Worm (Caenorhabditis elegans) whole organism, L4 larva: Measurements from ENCODE around the gene M05D6.3.
A peak's percentile ranks its signal among the peaks of the same experiment; 100 is the strongest.

ENCODE experiments used
- F10B5.3 ChIP-seq: sonication (generic microtip); optimal IDR thresholded peaks from 2 replicates; lab custom pipeline; 2016; ENCODE audit warnings: mild to moderate bottlenecking, missing genetic modification characterization, missing compliant biosample characterization
- F26F4.8 ChIP-seq: fragments of 200-800 bp; sonication (Bioruptor generic); conservative IDR thresholded peaks from 2 replicates; pipeline ENCODE4 v1.3.6; 2022; ENCODE audit warnings: missing genetic modification characterization, missing compliant biosample characterization
- F49E8.2 ChIP-seq: sonication (generic microtip); optimal IDR thresholded peaks from 2 replicates; lab custom pipeline; 2016; ENCODE audit warnings: missing compliant biosample characterization, mild to moderate bottlenecking, missing genetic modification characterization, borderline replicate concordance
- T26A8.4 ChIP-seq: fragments of 200-800 bp; sonication (Bioruptor generic); IDR thresholded peaks from 2 replicates; pipeline ENCODE4 v1.3.6; 2022; ENCODE audit warnings: missing genetic modification characterization, missing compliant biosample characterization
- Y5F2A.4 ChIP-seq: fragments of 200-800 bp; sonication (Bioruptor generic); optimal IDR thresholded peaks from 2 replicates; lab custom pipeline; 2018; ENCODE audit warnings: mild to moderate bottlenecking, missing genetic modification characterization, missing compliant biosample characterization
- ZK337.2 ChIP-seq: fragments of 200-800 bp; sonication (Bioruptor generic); IDR thresholded peaks from 2 replicates; pipeline ENCODE4 v1.3.6; 2022; ENCODE audit warnings: missing genetic modification reagents, missing genetic modification characterization, missing compliant biosample characterization
- aha-1 ChIP-seq: fragments of 150-350 bp; peaks from one replicate; lab custom pipeline; 2014; ENCODE audit warnings: missing biosample characterization, missing genetic modification characterization
- aly-2 ChIP-seq: sonication (generic microtip); optimal IDR thresholded peaks from 2 replicates; lab custom pipeline; 2018; ENCODE audit warnings: missing biosample characterization, missing genetic modification characterization
- ama-1 ChIP-seq: fragments of 150-350 bp; optimal IDR thresholded peaks from 2 replicates; lab custom pipeline; 2014; ENCODE audit warnings: inconsistent platforms, mixed read lengths
- arid-1 ChIP-seq: fragments of 200-800 bp; sonication (Bioruptor generic); conservative IDR thresholded peaks from 2 replicates; pipeline ENCODE4 v1.3.6; 2022; ENCODE audit warnings: missing genetic modification reagents, missing genetic modification characterization, missing compliant biosample characterization
- daf-12 ChIP-seq: fragments of 150-350 bp; optimal IDR thresholded peaks from 2 replicates; lab custom pipeline; 2014; ENCODE audit warnings: missing biosample characterization, missing genetic modification reagents, missing genetic modification characterization
- daf-16 ChIP-seq, 3 experiments: sonication (generic microtip); optimal IDR thresholded peaks; 2 replicates each; lab custom pipeline; 2016 to 2017; ENCODE audit warnings: missing genetic modification characterization in 3 of 3, missing genetic modification reagents in 3 of 3, mild to moderate bottlenecking in 2 of 3, missing compliant biosample characterization in 2 of 3, missing biosample characterization in 1 of 3, moderate library complexity in 1 of 3
- dmd-9 ChIP-seq: fragments of 200-800 bp; sonication (Bioruptor generic); IDR thresholded peaks from 2 replicates; pipeline ENCODE4 v1.3.6; 2022; ENCODE audit warnings: missing genetic modification reagents, missing genetic modification characterization, missing compliant biosample characterization
- dpl-1 ChIP-seq: fragments of 150-350 bp; optimal IDR thresholded peaks from 2 replicates; lab custom pipeline; 2014; ENCODE audit warnings: missing biosample characterization, missing genetic modification reagents, missing genetic modification characterization
- duxl-1 ChIP-seq: sonication (generic microtip); optimal IDR thresholded peaks from 2 replicates; lab custom pipeline; 2016; ENCODE audit warnings: mild to moderate bottlenecking, missing genetic modification characterization, moderate library complexity, missing compliant biosample characterization; ENCODE audit not compliant: poor library complexity
- dve-1 ChIP-seq: sonication (generic microtip); optimal IDR thresholded peaks from 2 replicates; lab custom pipeline; 2017; ENCODE audit warnings: antibody characterized with exemption, mild to moderate bottlenecking, missing genetic modification characterization, missing compliant biosample characterization; ENCODE audit not compliant: insufficient read depth
- egl-43 ChIP-seq: fragments of 200-800 bp; sonication (Bioruptor generic); IDR thresholded peaks from 2 replicates; pipeline ENCODE4 v1.3.6; 2022; ENCODE audit warnings: missing genetic modification reagents, missing genetic modification characterization, missing compliant biosample characterization
- gei-8 ChIP-seq: fragments of 200-800 bp; sonication (Bioruptor generic); optimal IDR thresholded peaks from 2 replicates; lab custom pipeline; 2018; ENCODE audit warnings: mild to moderate bottlenecking, missing genetic modification characterization, missing compliant biosample characterization
- hif-1 ChIP-seq, 2 experiments: sonication (generic microtip); optimal IDR thresholded peaks; 2 replicates each; lab custom pipeline; 2016 to 2017; ENCODE audit warnings: missing compliant biosample characterization in 2 of 2, missing genetic modification characterization in 2 of 2, missing genetic modification reagents in 2 of 2, missing genotype in 2 of 2, mild to moderate bottlenecking in 1 of 2
- hlh-11 ChIP-seq: fragments of 200-800 bp; sonication (Bioruptor generic); optimal IDR thresholded peaks from 2 replicates; lab custom pipeline; 2018; ENCODE audit warnings: mild to moderate bottlenecking, missing genetic modification characterization, missing compliant biosample characterization
- hmg-1.1 ChIP-seq: fragments of 200-800 bp; sonication (Bioruptor generic); IDR thresholded peaks from 2 replicates; pipeline ENCODE4 v1.3.6; 2022; ENCODE audit warnings: missing genetic modification reagents, missing genetic modification characterization, missing compliant biosample characterization
- jun-1 ChIP-seq: fragments of 150-350 bp; optimal IDR thresholded peaks from 2 replicates; lab custom pipeline; 2014; ENCODE audit warnings: missing biosample characterization, missing genetic modification reagents, missing genetic modification characterization
- lin-38 ChIP-seq: fragments of 200-800 bp; sonication (Bioruptor generic); IDR thresholded peaks from 2 replicates; pipeline ENCODE4 v1.3.6; 2022; ENCODE audit warnings: missing genetic modification reagents, missing genetic modification characterization, missing compliant biosample characterization
- lir-3 ChIP-seq: sonication (generic microtip); optimal IDR thresholded peaks from 2 replicates; lab custom pipeline; 2016; ENCODE audit warnings: mild to moderate bottlenecking, missing genetic modification characterization, missing compliant biosample characterization
- madf-5 ChIP-seq, 2 experiments: fragments of 200-800 bp; sonication (Bioruptor generic); IDR thresholded peaks; 2 replicates each; pipeline ENCODE4 v1.3.6; 2022; ENCODE audit warnings: missing compliant biosample characterization in 2 of 2, missing genetic modification characterization in 2 of 2
- mdt-29 ChIP-seq: fragments of 200-800 bp; sonication (Bioruptor generic); IDR thresholded peaks from 2 replicates; pipeline ENCODE4 v1.3.6; 2022; ENCODE audit warnings: missing genetic modification reagents, missing genetic modification characterization, missing compliant biosample characterization
- mxl-3 ChIP-seq: fragments of 200-800 bp; sonication (Bioruptor generic); optimal IDR thresholded peaks from 2 replicates; lab custom pipeline; 2018; ENCODE audit warnings: mild to moderate bottlenecking, missing genetic modification characterization, missing compliant biosample characterization
- nhr-11 ChIP-seq: fragments of 150-350 bp; optimal IDR thresholded peaks from 2 replicates; lab custom pipeline; 2014; ENCODE audit warnings: missing biosample characterization, missing genetic modification characterization
- nhr-111 ChIP-seq: fragments of 200-800 bp; sonication (Bioruptor generic); optimal IDR thresholded peaks from 2 replicates; lab custom pipeline; 2018; ENCODE audit warnings: mild to moderate bottlenecking, missing genetic modification characterization, missing compliant biosample characterization
- nhr-237 ChIP-seq: sonication (generic microtip); optimal IDR thresholded peaks from 2 replicates; lab custom pipeline; 2017; ENCODE audit warnings: missing biosample characterization, missing genetic modification characterization
- nhr-41 ChIP-seq: fragments of 200-800 bp; sonication (Bioruptor generic); IDR thresholded peaks from 2 replicates; pipeline ENCODE4 v1.3.6; 2022; ENCODE audit warnings: missing genetic modification reagents, missing genetic modification characterization, missing compliant biosample characterization
- snpc-1.2 ChIP-seq: fragments of 200-800 bp; sonication (Bioruptor generic); IDR thresholded peaks from 2 replicates; pipeline ENCODE4 v1.3.6; 2022; ENCODE audit warnings: missing genetic modification reagents, missing genetic modification characterization, missing compliant biosample characterization
- tra-1 ChIP-seq: fragments of 200-800 bp; sonication (Bioruptor generic); IDR thresholded peaks from 2 replicates; pipeline ENCODE4 v1.3.6; 2022; ENCODE audit warnings: missing genetic modification reagents, missing genetic modification characterization, missing compliant biosample characterization
- unc-130 ChIP-seq: sonication (generic microtip); optimal IDR thresholded peaks from 2 replicates; lab custom pipeline; 2016; ENCODE audit warnings: missing genetic modification reagents, missing genetic modification characterization, missing compliant biosample characterization
- unc-62 ChIP-seq, 3 experiments: fragments of 150-350 bp in 1 of 3; sonication (generic microtip); optimal IDR thresholded peaks in 2 of 3; peaks in 1 of 3; 1 replicate in 1 of 3; 2 replicates in 2 of 3; lab custom pipeline; 2014 to 2017; ENCODE audit warnings: missing biosample characterization in 3 of 3, missing genetic modification characterization in 3 of 3, missing genetic modification reagents in 3 of 3, missing genotype in 1 of 3
- vab-7 ChIP-seq: fragments of 200-800 bp; sonication (Bioruptor generic); IDR thresholded peaks from 2 replicates; pipeline ENCODE4 v1.3.6; 2022; ENCODE audit warnings: missing genetic modification reagents, missing genetic modification characterization, missing compliant biosample characterization
- zip-11 ChIP-seq: fragments of 200-800 bp; sonication (Bioruptor generic); IDR thresholded peaks from 2 replicates; pipeline ENCODE4 v1.3.6; 2022; ENCODE audit warnings: missing genetic modification characterization, missing compliant biosample characterization

The M05D6.3 gene

DNA sequence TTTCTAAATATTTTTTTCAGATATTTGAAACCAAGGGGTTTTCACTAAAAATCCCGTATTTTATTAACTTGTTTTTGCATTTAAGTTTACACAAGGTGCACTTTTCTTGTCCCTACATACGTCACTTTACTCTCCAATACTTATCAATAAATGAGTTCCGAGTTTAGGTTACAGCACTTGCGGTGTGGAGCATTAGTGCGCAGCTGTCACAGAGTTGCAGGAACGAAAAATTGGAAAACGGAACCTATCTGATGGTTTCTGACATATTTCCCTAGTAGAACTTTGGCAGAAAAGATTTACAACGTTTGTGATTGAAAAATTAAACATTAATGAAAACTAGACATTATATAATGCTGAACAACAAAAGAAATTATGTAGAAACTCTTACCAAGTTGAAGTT is 22.6 kb downstream of the M05D6.3 start:
- TF ChIP-seq zip-11 (GFP tag; lab: Robert Waterston, UW) (no peak), aha-1 (tag; lab: Kevin White, UChicago) (peak; percentile 86)

- TF ChIP-seq dpl-1 (GFP tag; lab: Kevin White, UChicago) (no peak), T26A8.4 (no peak), F26F4.8 (no peak), lir-3 (no peak), F49E8.2 (tag; lab: Kevin White, UChicago) (no peak), hif-1 (tag; optimal IDR thresholded peaks at IDR 0.05; lab: Kevin White, UChicago) (peak in 1 of 2 experiments; percentile 34), lin-38 (0 out of 2 replicates have a peak, but pooled peaks have one; percentile 9), dve-1 (no peak), dmd-9 (GFP tag; lab: Robert Waterston, UW) (no peak), ZK337.2 (GFP tag; lab: Robert Waterston, UW) (no peak), jun-1 (tag; lab: Kevin White, UChicago) (no peak), mdt-29 (GFP tag; lab: Robert Waterston, UW) (no peak), unc-130 (GFP tag; lab: Kevin White, UChicago) (no peak), hmg-1.1 (GFP tag; lab: Robert Waterston, UW) (0 out of 2 replicates have a peak, but pooled peaks have one; percentile 32), tra-1 (GFP tag; lab: Robert Waterston, UW) (no peak), nhr-111 (GFP tag; lab: Kevin White, UChicago) (no peak), snpc-1.2 (GFP tag; lab: Robert Waterston, UW) (no peak), nhr-237 (tag; lab: Kevin White, UChicago) (no peak), gei-8 (GFP tag; lab: Kevin White, UChicago) (no peak), egl-43 (GFP tag; lab: Robert Waterston, UW) (no peak), ama-1 (lab: Kevin White, UChicago) (no peak), arid-1 (GFP tag; lab: Robert Waterston, UW) (no peak), mxl-3 (GFP tag; lab: Kevin White, UChicago) (no peak), aly-2 (tag; lab: Kevin White, UChicago) (no peak), Y5F2A.4 (GFP tag; lab: Kevin White, UChicago) (no peak), nhr-11 (tag; lab: Kevin White, UChicago) (peak; percentile 40), madf-5 (GFP tag; IDR thresholded peaks at IDR 0.05; lab: Robert Waterston, UW) (no peak), daf-12 (no peak), unc-62 (GFP tag; optimal IDR thresholded peaks at IDR 0.05 in 1 of 2; lab: Kevin White, UChicago) (peak in 1 of 2 experiments; percentile 72), unc-62 (tag; optimal IDR thresholded peaks at IDR 0.05; lab: Kevin White, UChicago) (no peak), F10B5.3 (no peak), duxl-1 (tag; lab: Kevin White, UChicago) (no peak), hlh-11 (tag; lab: Kevin White, UChicago) (peak; percentile 51), nhr-41 (GFP tag; lab: Robert Waterston, UW) (no peak), vab-7 (GFP tag; lab: Robert Waterston, UW) (no peak), daf-16 (GFP tag; optimal IDR thresholded peaks at IDR 0.05; lab: Kevin White, UChicago) (peak in 1 of 2 experiments; percentile 37), daf-16 (tag; optimal IDR thresholded peaks at IDR 0.05; lab: Kevin White, UChicago) (no peak)
These were observed 23.4 kb downstream of the M05D6.3 start for ce11 chrII:8499021-8499420.
